Fruit fly (Drosophila melanogaster): ENCODE results near the gene CG5986.

- no peak for TF ChIP-seq psq (optimal IDR thresholded peaks at IDR 0.05)
- TF ChIP-seq h (optimal IDR thresholded peaks at IDR 0.05) = no peak
- no peak for TF ChIP-seq Myc (optimal IDR thresholded peaks at IDR 0.05)
- TF ChIP-seq ttk (optimal IDR thresholded peaks at IDR 0.05) = no peak
These were observed 16.4 kb upstream of the CG5986 start for dm6 chr3R:24031019-24031824.

Measured in Kc167 (cell line).